Fruit fly (Drosophila melanogaster) Kc167 (cell line): Measurements from ENCODE around the gene Agpat4.

ENCODE experiments used
- Myc ChIP-seq: fragments of >200 bp; optimal IDR thresholded peaks from 2 replicates; lab custom pipeline; 2017; ENCODE audit warnings: missing external identifiers
- Sin3A ChIP-seq: fragments of >200 bp; optimal IDR thresholded peaks from 2 replicates; lab custom pipeline; 2018; ENCODE audit warnings: missing external identifiers
- h ChIP-seq: fragments of >200 bp; optimal IDR thresholded peaks from 3 replicates; lab custom pipeline; 2018; ENCODE audit warnings: missing external identifiers
- psq ChIP-seq: fragments of >200 bp; optimal IDR thresholded peaks from 2 replicates; lab custom pipeline; 2017; ENCODE audit warnings: missing external identifiers

DNA sequence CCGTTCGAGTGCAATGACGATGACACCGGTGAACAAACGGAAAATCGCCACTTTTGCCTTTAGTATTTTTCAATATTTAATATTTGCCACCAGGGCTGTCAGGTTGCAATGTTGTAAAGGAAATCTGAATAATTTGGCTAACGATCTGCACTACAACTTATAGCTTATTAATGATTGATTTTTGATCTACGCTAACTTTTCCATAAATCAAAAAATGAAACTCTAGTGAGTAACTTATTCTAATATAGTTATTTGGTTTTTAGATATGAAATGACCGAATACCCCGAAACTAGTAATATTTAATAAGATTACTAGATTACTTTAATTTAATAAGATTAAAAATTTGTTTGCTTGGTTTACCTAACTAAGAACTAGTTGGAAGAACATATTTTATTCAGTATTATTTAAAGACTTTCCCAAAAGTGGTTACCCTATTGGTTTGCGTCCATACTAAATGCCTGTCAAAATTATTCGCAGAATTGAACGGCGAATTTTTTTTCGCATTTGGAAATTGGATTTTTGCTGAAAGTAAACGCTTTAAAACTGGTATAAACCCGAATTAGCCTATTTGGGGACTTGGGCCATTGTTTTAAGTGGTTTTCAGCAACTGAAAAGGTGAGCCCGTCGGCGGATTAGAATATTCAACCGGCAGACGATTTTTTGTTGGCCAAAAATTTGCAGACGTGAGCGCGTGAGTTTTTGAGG, 4.7 kb upstream of the Agpat4 start, which contains the start of the genes Agpat3 and RAF2:
- TF ChIP-seq h (lab: Kevin White, UChicago) (no peak), Myc (lab: Kevin White, UChicago) (no peak), psq (lab: Kevin White, UChicago) (no peak), Sin3A (lab: Kevin White, UChicago) (no peak)
